Worm (Caenorhabditis elegans) whole organism, L3 larva: ENCODE data around the gene C38C3.4.
A peak's percentile ranks its signal among the peaks of the same experiment; 100 is the strongest.

ENCODE experiments used
- ZK546.5 ChIP-seq: sonication (generic microtip); optimal IDR thresholded peaks from 2 replicates; lab custom pipeline; 2017; ENCODE audit warnings: missing biosample characterization, missing genetic modification characterization
- ama-1 ChIP-seq: fragments of 150-350 bp; optimal IDR thresholded peaks from 2 replicates; lab custom pipeline; 2018
- ceh-16 ChIP-seq: sonication (generic microtip); optimal IDR thresholded peaks from 2 replicates; lab custom pipeline; 2017; ENCODE audit warnings: missing biosample characterization, missing genetic modification characterization
- ceh-28 ChIP-seq: fragments of 150-350 bp; optimal IDR thresholded peaks from 2 replicates; lab custom pipeline; 2014; ENCODE audit warnings: missing biosample characterization, missing genetic modification reagents, missing genetic modification characterization
- ceh-9 ChIP-seq: sonication (generic microtip); optimal IDR thresholded peaks from 2 replicates; lab custom pipeline; 2018; ENCODE audit warnings: missing biosample characterization, missing genetic modification characterization
- daf-12 ChIP-seq: fragments of 150-350 bp; optimal IDR thresholded peaks from 2 replicates; lab custom pipeline; 2014; ENCODE audit warnings: missing biosample characterization, missing genetic modification reagents, missing genetic modification characterization
- egl-27 ChIP-seq: sonication (generic microtip); optimal IDR thresholded peaks from 4 replicates; lab custom pipeline; 2017; ENCODE audit warnings: missing biosample characterization, missing genetic modification reagents, missing genetic modification characterization
- egl-5 ChIP-seq: fragments of 150-350 bp; optimal IDR thresholded peaks from 2 replicates; lab custom pipeline; 2017; ENCODE audit warnings: missing biosample characterization, missing genetic modification reagents, missing genetic modification characterization, inconsistent platforms
- elt-1 ChIP-seq: fragments of 150-350 bp; optimal IDR thresholded peaks from 2 replicates; lab custom pipeline; 2014; ENCODE audit warnings: missing biosample characterization, missing genetic modification characterization
- elt-2 ChIP-seq: sonication (generic microtip); optimal IDR thresholded peaks from 2 replicates; lab custom pipeline; 2016; ENCODE audit warnings: missing genetic modification reagents, mild to moderate bottlenecking, missing genetic modification characterization, missing compliant biosample characterization
- elt-3 ChIP-seq, 3 experiments: fragments of 150-350 bp in 1 of 3; sonication (generic microtip) in 2 of 3; optimal IDR thresholded peaks; 2 replicates in 2 of 3; 4 replicates in 1 of 3; lab custom pipeline; 2014 to 2017; ENCODE audit warnings: missing biosample characterization in 3 of 3, missing genetic modification characterization in 3 of 3
- eor-1 ChIP-seq, 2 experiments: fragments of 150-350 bp; optimal IDR thresholded peaks; 2 replicates each; lab custom pipeline; 2014 to 2018; ENCODE audit warnings: missing biosample characterization in 2 of 2, missing genetic modification characterization in 2 of 2
- fkh-10 ChIP-seq: sonication (generic microtip); optimal IDR thresholded peaks from 2 replicates; lab custom pipeline; 2017; ENCODE audit warnings: missing biosample characterization, missing genetic modification reagents, missing genetic modification characterization
- fkh-2 ChIP-seq: fragments of 150-350 bp; optimal IDR thresholded peaks from 2 replicates; lab custom pipeline; 2014; ENCODE audit warnings: missing biosample characterization, missing genetic modification reagents, missing genetic modification characterization
- hmg-11 ChIP-seq: sonication (generic microtip); optimal IDR thresholded peaks from 2 replicates; lab custom pipeline; 2016; ENCODE audit warnings: missing genetic modification characterization, missing compliant biosample characterization
- jun-1 ChIP-seq: fragments of 150-350 bp; optimal IDR thresholded peaks from 2 replicates; lab custom pipeline; 2014; ENCODE audit warnings: missing biosample characterization, missing genetic modification reagents, missing genetic modification characterization
- lin-15B ChIP-seq: fragments of 150-350 bp; optimal IDR thresholded peaks from 2 replicates; lab custom pipeline; 2014; ENCODE audit warnings: missing biosample characterization, missing genetic modification characterization
- lin-39 ChIP-seq: fragments of 150-350 bp; optimal IDR thresholded peaks from 2 replicates; lab custom pipeline; 2018; ENCODE audit warnings: missing biosample characterization, missing genetic modification reagents, missing genetic modification characterization
- lsy-12 ChIP-seq: sonication (generic microtip); optimal IDR thresholded peaks from 2 replicates; lab custom pipeline; 2016; ENCODE audit warnings: mild to moderate bottlenecking, missing genetic modification characterization, missing compliant biosample characterization
- mdl-1 ChIP-seq: fragments of 150-350 bp; optimal IDR thresholded peaks from 2 replicates; lab custom pipeline; 2014; ENCODE audit warnings: missing biosample characterization, missing genetic modification characterization
- mml-1 ChIP-seq: fragments of 150-350 bp; sonication (generic microtip); optimal IDR thresholded peaks from 3 replicates; lab custom pipeline; 2014; ENCODE audit warnings: missing biosample characterization, missing genetic modification characterization
- nfya-1 ChIP-seq: sonication (generic microtip); optimal IDR thresholded peaks from 2 replicates; lab custom pipeline; 2017; ENCODE audit warnings: missing genetic modification characterization, mild to moderate bottlenecking, missing compliant biosample characterization, antibody characterized with exemption, moderate library complexity; ENCODE audit not compliant: insufficient read depth
- nhr-11 ChIP-seq: fragments of 150-350 bp; optimal IDR thresholded peaks from 2 replicates; lab custom pipeline; 2014; ENCODE audit warnings: missing biosample characterization, missing genetic modification characterization
- nhr-12 ChIP-seq: fragments of 150-350 bp; optimal IDR thresholded peaks from 2 replicates; lab custom pipeline; 2014; ENCODE audit warnings: missing biosample characterization, missing genetic modification characterization
- nhr-23 ChIP-seq: fragments of 150-350 bp; optimal IDR thresholded peaks from 2 replicates; lab custom pipeline; 2014; ENCODE audit warnings: missing biosample characterization, missing genetic modification reagents, missing genetic modification characterization
- nhr-25 ChIP-seq: sonication (generic microtip); optimal IDR thresholded peaks from 2 replicates; lab custom pipeline; 2017; ENCODE audit warnings: missing biosample characterization, missing genetic modification characterization
- nhr-43 ChIP-seq: sonication (generic microtip); optimal IDR thresholded peaks from 2 replicates; lab custom pipeline; 2016; ENCODE audit warnings: mild to moderate bottlenecking, missing genetic modification characterization, missing compliant biosample characterization; ENCODE audit not compliant: poor library complexity, severe bottlenecking
- nhr-67 ChIP-seq: fragments of 150-350 bp; optimal IDR thresholded peaks from 2 replicates; lab custom pipeline; 2014; ENCODE audit warnings: missing biosample characterization, missing genetic modification characterization
- nhr-76 ChIP-seq: fragments of 150-350 bp; sonication (generic microtip); optimal IDR thresholded peaks from 5 replicates; lab custom pipeline; 2014; ENCODE audit warnings: missing biosample characterization, missing genetic modification characterization
- pha-4 ChIP-seq: fragments of 150-350 bp; optimal IDR thresholded peaks from 2 replicates; lab custom pipeline; 2014; ENCODE audit warnings: missing biosample characterization, missing genetic modification reagents, missing genetic modification characterization
- pqm-1 ChIP-seq: fragments of 150-350 bp; optimal IDR thresholded peaks from 2 replicates; lab custom pipeline; 2017; ENCODE audit warnings: missing biosample characterization, missing genetic modification characterization, inconsistent platforms
- skn-1 ChIP-seq: fragments of 150-350 bp; optimal IDR thresholded peaks from 2 replicates; lab custom pipeline; 2014; ENCODE audit warnings: missing biosample characterization, missing genetic modification characterization
- snpc-4 ChIP-seq: fragments of 150-350 bp; optimal IDR thresholded peaks from 2 replicates; lab custom pipeline; 2014; ENCODE audit warnings: missing biosample characterization, missing genetic modification characterization
- tbx-2 ChIP-seq: sonication (generic microtip); optimal IDR thresholded peaks from 2 replicates; lab custom pipeline; 2016; ENCODE audit warnings: mild to moderate bottlenecking, missing genetic modification characterization, missing compliant biosample characterization
- unc-39 ChIP-seq: sonication (generic microtip); optimal IDR thresholded peaks from 4 replicates; lab custom pipeline; 2017; ENCODE audit warnings: missing biosample characterization, missing genetic modification characterization
- zag-1 ChIP-seq: fragments of 150-350 bp; optimal IDR thresholded peaks from 2 replicates; lab custom pipeline; 2014; ENCODE audit warnings: missing biosample characterization, missing genetic modification characterization
- ztf-4 ChIP-seq: fragments of 150-350 bp; optimal IDR thresholded peaks from 2 replicates; lab custom pipeline; 2014; ENCODE audit warnings: missing biosample characterization, missing genetic modification characterization

C38C3.4 gene

DNA sequence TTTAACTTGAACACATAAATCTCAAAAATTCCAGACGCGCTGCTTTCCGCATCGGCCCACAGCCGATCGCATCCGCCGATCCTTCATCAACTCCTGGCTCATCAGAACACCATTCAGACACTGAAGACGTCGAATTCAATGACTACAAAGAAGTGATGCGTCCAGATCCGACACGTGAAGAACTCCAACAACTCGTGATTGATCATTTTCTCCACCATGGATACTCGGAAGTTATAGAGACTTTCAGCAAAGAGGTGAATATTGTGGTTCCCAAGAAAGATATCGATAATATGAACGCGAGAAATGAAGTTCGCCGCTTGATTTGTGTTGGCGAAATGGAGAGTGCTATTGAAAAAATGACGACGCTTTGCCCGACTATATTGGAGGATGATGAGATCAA is 12.9 kb upstream of the C38C3.4 start:
- TF ChIP-seq elt-3 (tag; optimal IDR thresholded peaks at IDR 0.05; lab: Kevin White, UChicago) (no peak), nhr-23 (tag; lab: Kevin White, UChicago) (no peak), daf-12 (tag; lab: Kevin White, UChicago) (no peak), egl-5 (tag; lab: Kevin White, UChicago) (no peak), ZK546.5 (tag; lab: Kevin White, UChicago) (no peak), ama-1 (lab: Kevin White, UChicago) (no peak), nhr-67 (tag; lab: Kevin White, UChicago) (no peak), ceh-9 (no peak), nfya-1 (no peak), zag-1 (tag; lab: Kevin White, UChicago) (no peak), jun-1 (tag; lab: Kevin White, UChicago) (no peak), pha-4 (tag; lab: Kevin White, UChicago) (no peak), nhr-11 (tag; lab: Kevin White, UChicago) (no peak), nhr-43 (no peak), mml-1 (tag; lab: Kevin White, UChicago) (no peak)
- TF ChIP-seq, all 47 proteins: peak for 0

ce11 chrV:1471078-1471969 is 10.5 kb upstream of the C38C3.4 start:
- TF ChIP-seq elt-3 (tag; optimal IDR thresholded peaks at IDR 0.05; lab: Kevin White, UChicago), result no peak
- peak; percentile 62 for TF ChIP-seq egl-5 (tag; lab: Kevin White, UChicago)
- TF ChIP-seq egl-27, result no peak
- peak; percentile 9 for TF ChIP-seq fkh-2
- peak; percentile 24 for TF ChIP-seq pqm-1
- TF ChIP-seq pha-4 (tag; lab: Kevin White, UChicago), result peak; percentile 74
- peak; percentile 83 for TF ChIP-seq nhr-23 (tag; lab: Kevin White, UChicago)
- no peak for TF ChIP-seq zag-1 (tag; lab: Kevin White, UChicago)
- TF ChIP-seq skn-1 (tag; lab: Kevin White, UChicago), result peak; percentile 95
- TF ChIP-seq fkh-10 (GFP tag; lab: Kevin White, UChicago), result peak; percentile 35
- TF ChIP-seq mdl-1 (tag; lab: Kevin White, UChicago), result no peak
- no peak for TF ChIP-seq daf-12 (tag; lab: Kevin White, UChicago)
- peak; percentile 35 for TF ChIP-seq lin-39 (tag; lab: Kevin White, UChicago)
- peak; percentile 86 for TF ChIP-seq lin-15B (tag; lab: Kevin White, UChicago)
- TF ChIP-seq hmg-11 (tag; lab: Kevin White, UChicago), result no peak
- TF ChIP-seq eor-1 (tag; optimal IDR thresholded peaks at IDR 0.05; lab: Kevin White, UChicago), result no peak
- TF ChIP-seq elt-2 (tag; lab: Kevin White, UChicago), result peak; percentile 27
- peak; percentile 48 for TF ChIP-seq ceh-28
- TF ChIP-seq nfya-1, result peak; percentile 81
- peak; percentile 30 for TF ChIP-seq elt-1
- peak; percentile 10 for TF ChIP-seq snpc-4 (tag; lab: Kevin White, UChicago)
- TF ChIP-seq nhr-67 (tag; lab: Kevin White, UChicago), result no peak
- no peak for TF ChIP-seq nhr-76 (tag; lab: Kevin White, UChicago)
- no peak for TF ChIP-seq tbx-2 (tag; lab: Kevin White, UChicago)
- no peak for TF ChIP-seq jun-1 (tag; lab: Kevin White, UChicago)
- peak; percentile 43 for TF ChIP-seq nhr-43
- no peak for TF ChIP-seq nhr-25 (tag; lab: Kevin White, UChicago)
- no peak for TF ChIP-seq mml-1 (tag; lab: Kevin White, UChicago)
- TF ChIP-seq, all 47 proteins: peak for 15

ce11 chrV:1471977-1472376 is 9.9 kb upstream of the C38C3.4 start:
- TF ChIP-seq unc-39 (tag; lab: Kevin White, UChicago) (no peak), nhr-67 (tag; lab: Kevin White, UChicago) (no peak), ztf-4 (tag; lab: Kevin White, UChicago) (no peak), mml-1 (tag; lab: Kevin White, UChicago) (no peak), pqm-1 (no peak), nhr-12 (tag; lab: Kevin White, UChicago) (no peak), lsy-12 (tag; lab: Kevin White, UChicago) (no peak), fkh-10 (GFP tag; lab: Kevin White, UChicago) (no peak), egl-27 (no peak), ceh-16 (tag; lab: Kevin White, UChicago) (no peak), hmg-11 (tag; lab: Kevin White, UChicago) (no peak), snpc-4 (tag; lab: Kevin White, UChicago) (no peak), ceh-28 (no peak), jun-1 (tag; lab: Kevin White, UChicago) (no peak), eor-1 (tag; optimal IDR thresholded peaks at IDR 0.05; lab: Kevin White, UChicago) (no peak), nhr-23 (tag; lab: Kevin White, UChicago) (no peak), tbx-2 (tag; lab: Kevin White, UChicago) (no peak)
